Fruit fly (Drosophila melanogaster) whole organism, wandering third instar larva: ENCODE data around the gene CG15020.

Experiments used
- Abd-B ChIP-seq: fragments of >200 bp; optimal IDR thresholded peaks from 2 replicates; lab custom pipeline; 2017; ENCODE audit warnings: missing biosample characterization, missing genetic modification characterization
- CG32264 ChIP-seq: fragments of 200-800 bp; sonication (Bioruptor generic); optimal IDR thresholded peaks from 2 replicates; lab custom pipeline; 2016; ENCODE audit warnings: missing biosample characterization, missing genetic modification characterization
- CG9705 ChIP-seq: fragments of 200-800 bp; sonication (Bioruptor generic); optimal IDR thresholded peaks from 2 replicates; lab custom pipeline; 2018; ENCODE audit warnings: missing biosample characterization, mild to moderate bottlenecking, missing genetic modification characterization
- CrebA ChIP-seq: fragments of 200-800 bp; sonication (Bioruptor generic); optimal IDR thresholded peaks from 2 replicates; lab custom pipeline; 2016; ENCODE audit warnings: missing biosample characterization, mild to moderate bottlenecking, missing genetic modification characterization, borderline replicate concordance
- Dfd ChIP-seq: fragments of >200 bp; optimal IDR thresholded peaks from 2 replicates; lab custom pipeline; 2017; ENCODE audit warnings: missing biosample characterization, missing genetic modification characterization
- Dif ChIP-seq: fragments of 200-275, 200-300 bp; sonication (Bioruptor generic); optimal IDR thresholded peaks from 2 replicates; lab custom pipeline; 2018; ENCODE audit warnings: missing biosample characterization, missing genetic modification characterization; ENCODE audit not compliant: partially characterized antibody
- GATAd ChIP-seq: sonication (Bioruptor generic); optimal IDR thresholded peaks from 2 replicates; lab custom pipeline; 2016; ENCODE audit warnings: missing biosample characterization, missing genetic modification characterization
- HLH106 ChIP-seq: fragments of 200-800 bp; optimal IDR thresholded peaks from 3 replicates; lab custom pipeline; 2019; ENCODE audit warnings: missing biosample characterization, mild to moderate bottlenecking, missing genetic modification characterization, moderate library complexity
- Hnf4 ChIP-seq: fragments of 200-800 bp; sonication (Bioruptor generic); optimal IDR thresholded peaks from 2 replicates; lab custom pipeline; 2016; ENCODE audit warnings: missing biosample characterization, mild to moderate bottlenecking, missing genetic modification characterization
- Hr78 ChIP-seq: fragments of >200 bp; optimal IDR thresholded peaks from 2 replicates; lab custom pipeline; 2017; ENCODE audit warnings: missing biosample characterization, missing genetic modification characterization
- Hr83 ChIP-seq: fragments of 200-300 bp; sonication (Bioruptor generic); optimal IDR thresholded peaks from 2 replicates; lab custom pipeline; 2016; ENCODE audit warnings: missing biosample characterization, mild to moderate bottlenecking, missing genetic modification characterization, moderate library complexity; ENCODE audit not compliant: poor library complexity, severe bottlenecking
- Jra ChIP-seq: sonication (Bioruptor generic); optimal IDR thresholded peaks from 2 replicates; lab custom pipeline; 2016; ENCODE audit warnings: missing biosample characterization, missing genetic modification characterization
- Mio ChIP-seq: sonication (Bioruptor generic); optimal IDR thresholded peaks from 2 replicates; lab custom pipeline; 2016; ENCODE audit warnings: missing biosample characterization, missing genetic modification characterization
- Myc ChIP-seq: fragments of >200 bp; optimal IDR thresholded peaks from 2 replicates; lab custom pipeline; 2017
- N ChIP-seq: fragments of >200 bp; optimal IDR thresholded peaks from 2 replicates; lab custom pipeline; 2018; ENCODE audit warnings: missing biosample characterization, missing external identifiers, missing genetic modification characterization
- OdsH ChIP-seq: fragments of 200-800 bp; sonication (Bioruptor generic); optimal IDR thresholded peaks from 2 replicates; lab custom pipeline; 2016; ENCODE audit warnings: missing biosample characterization, mild to moderate bottlenecking, missing genetic modification characterization
- Rel ChIP-seq, 2 experiments: fragments of 200-800 bp; sonication (Bioruptor generic) in 1 of 2; optimal IDR thresholded peaks; 2 replicates in 1 of 2; 3 replicates in 1 of 2; lab custom pipeline; 2016 to 2019; ENCODE audit warnings: mild to moderate bottlenecking in 2 of 2, missing biosample characterization in 2 of 2, missing genetic modification characterization in 2 of 2, moderate library complexity in 1 of 2
- Sp1 ChIP-seq: fragments of 200-800 bp; sonication (Bioruptor generic); optimal IDR thresholded peaks from 3 replicates; lab custom pipeline; 2019; ENCODE audit warnings: missing biosample characterization, mild to moderate bottlenecking, missing genetic modification characterization, moderate library complexity
- Vsx2 ChIP-seq: fragments of 200-300, 225-300 bp; sonication (Bioruptor generic); optimal IDR thresholded peaks from 2 replicates; lab custom pipeline; 2018; ENCODE audit warnings: missing biosample characterization, missing genetic modification characterization; ENCODE audit not compliant: partially characterized antibody
- br ChIP-seq: fragments of 200-800 bp; sonication (Bioruptor generic); optimal IDR thresholded peaks from 2 replicates; lab custom pipeline; 2016; ENCODE audit warnings: missing biosample characterization, missing genetic modification characterization
- brk ChIP-seq: fragments of 200-800 bp; sonication (Bioruptor generic); optimal IDR thresholded peaks from 2 replicates; lab custom pipeline; 2016; ENCODE audit warnings: missing biosample characterization, mild to moderate bottlenecking, missing genetic modification characterization
- dl ChIP-seq, 2 experiments: fragments of 175-275, 200-275 bp in 1 of 2; fragments of 200-275 bp in 1 of 2; sonication (Bioruptor generic); optimal IDR thresholded peaks; lab custom pipeline; 2018; ENCODE audit warnings: mild to moderate bottlenecking in 2 of 2, missing biosample characterization in 2 of 2, missing genetic modification characterization in 2 of 2, moderate library complexity in 2 of 2; ENCODE audit not compliant: partially characterized antibody in 2 of 2, insufficient read depth in 1 of 2
- dmrt93B ChIP-seq: fragments of 200-800 bp; sonication (Bioruptor generic); optimal IDR thresholded peaks from 2 replicates; lab custom pipeline; 2018; ENCODE audit warnings: missing biosample characterization, mild to moderate bottlenecking, missing genetic modification characterization
- dsf ChIP-seq: sonication (Bioruptor generic); optimal IDR thresholded peaks from 2 replicates; lab custom pipeline; 2016; ENCODE audit warnings: missing biosample characterization, missing genetic modification characterization, borderline replicate concordance
- ey ChIP-seq: fragments of 200-800 bp; sonication (Bioruptor generic); optimal IDR thresholded peaks from 2 replicates; lab custom pipeline; 2016; ENCODE audit warnings: missing biosample characterization, missing genetic modification characterization
- foxo ChIP-seq, 2 experiments: fragments of 200-800 bp; sonication (Bioruptor generic); optimal IDR thresholded peaks; 2 replicates in 1 of 2; 3 replicates in 1 of 2; lab custom pipeline; 2016 to 2017; ENCODE audit warnings: missing biosample characterization in 2 of 2, missing genetic modification characterization in 2 of 2
- fru ChIP-seq: fragments of 200-800 bp; sonication (Bioruptor generic); optimal IDR thresholded peaks from 3 replicates; lab custom pipeline; 2016; ENCODE audit warnings: missing biosample characterization, mild to moderate bottlenecking, missing genetic modification characterization
- h ChIP-seq: fragments of 200-800 bp; sonication (Bioruptor generic); optimal IDR thresholded peaks from 3 replicates; lab custom pipeline; 2016; ENCODE audit warnings: missing biosample characterization, mild to moderate bottlenecking, missing genetic modification characterization
- jim ChIP-seq: fragments of 175-275, 200-325 bp; sonication (Bioruptor generic); optimal IDR thresholded peaks from 2 replicates; lab custom pipeline; 2016; ENCODE audit warnings: missing biosample characterization, mild to moderate bottlenecking, missing genetic modification characterization
- lola ChIP-seq: fragments of >200 bp; optimal IDR thresholded peaks from 2 replicates; lab custom pipeline; 2017; ENCODE audit warnings: missing biosample characterization, missing genetic modification characterization
- pan ChIP-seq: fragments of >200 bp; optimal IDR thresholded peaks from 2 replicates; lab custom pipeline; 2017
- psq ChIP-seq: fragments of 200-800 bp; sonication (Bioruptor generic); optimal IDR thresholded peaks from 3 replicates; lab custom pipeline; 2017; ENCODE audit warnings: missing biosample characterization, mild to moderate bottlenecking, missing genetic modification characterization, moderate library complexity
- rgr ChIP-seq: fragments of 200-800 bp; sonication (Bioruptor generic); optimal IDR thresholded peaks from 3 replicates; lab custom pipeline; 2016; ENCODE audit warnings: missing biosample characterization, mild to moderate bottlenecking, missing genetic modification characterization
- sage ChIP-seq: fragments of 200-800 bp; sonication (Bioruptor generic); optimal IDR thresholded peaks from 2 replicates; lab custom pipeline; 2016; ENCODE audit warnings: missing biosample characterization, mild to moderate bottlenecking, missing genetic modification characterization
- sv ChIP-seq: fragments of 200-800 bp; sonication (Bioruptor generic); optimal IDR thresholded peaks from 3 replicates; lab custom pipeline; 2016; ENCODE audit warnings: missing biosample characterization, missing genetic modification characterization
- tai ChIP-seq: sonication (Bioruptor generic); optimal IDR thresholded peaks from 2 replicates; lab custom pipeline; 2016; ENCODE audit warnings: missing biosample characterization, missing genetic modification characterization
- usp ChIP-seq: fragments of >200 bp; optimal IDR thresholded peaks from 2 replicates; lab custom pipeline; 2017; ENCODE audit warnings: missing biosample characterization, missing genetic modification characterization
- woc ChIP-seq: sonication (Bioruptor generic); optimal IDR thresholded peaks from 2 replicates; lab custom pipeline; 2016; ENCODE audit warnings: missing biosample characterization, mild to moderate bottlenecking, missing genetic modification characterization

The CG15020 gene

dm6 chr3L:4380231-4380645, 41.2 kb upstream of the CG15020 start, which contains the start of gene DopEcR:
TSS of gene DopEcR (minus strand) at chr3L:4380387.
- TF ChIP-seq ey (GFP tag; lab: Kevin White, UChicago), result no peak
- TF ChIP-seq sv, result peak; percentile 12
- TF ChIP-seq Myc, result peak; percentile 12

DNA sequence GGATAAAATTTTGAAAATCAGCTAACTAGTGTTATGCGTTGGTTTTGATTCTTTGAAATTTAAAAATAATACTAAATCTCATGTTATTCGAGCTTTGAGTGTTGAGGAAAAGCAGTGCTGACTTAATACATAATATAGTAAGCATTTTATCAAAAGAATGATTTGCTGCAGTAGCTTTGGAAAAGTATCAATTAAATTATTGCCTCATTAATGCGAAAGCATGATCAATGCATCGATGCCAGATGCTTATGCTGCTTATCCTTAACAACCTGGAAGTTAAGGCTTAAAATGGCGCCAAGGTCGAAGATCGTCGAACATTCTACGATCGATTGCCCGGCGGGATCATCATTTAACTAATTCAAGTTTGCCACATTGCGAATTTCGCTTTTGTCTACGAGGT, 39.9 kb upstream of the CG15020 start, which contains the start of gene CG32240:
Gene CG32240, minus strand, starts transcription at position 101 of the 400 bp plus-strand sequence.
- TF ChIP-seq rgr (GFP tag; lab: Kevin White, UChicago) (no peak), OdsH (no peak), Sp1 (GFP tag; lab: Kevin White, UChicago) (no peak), Dfd (GFP tag; lab: Kevin White, UChicago) (no peak), pan (no peak), brk (no peak), Dif (GFP tag; lab: Kevin White, UChicago) (no peak), h (GFP tag; lab: Kevin White, UChicago) (no peak), Abd-B (GFP tag; lab: Kevin White, UChicago) (no peak), CG9705 (GFP tag; lab: Kevin White, UChicago) (no peak), sage (GFP tag; lab: Kevin White, UChicago) (no peak)

DNA sequence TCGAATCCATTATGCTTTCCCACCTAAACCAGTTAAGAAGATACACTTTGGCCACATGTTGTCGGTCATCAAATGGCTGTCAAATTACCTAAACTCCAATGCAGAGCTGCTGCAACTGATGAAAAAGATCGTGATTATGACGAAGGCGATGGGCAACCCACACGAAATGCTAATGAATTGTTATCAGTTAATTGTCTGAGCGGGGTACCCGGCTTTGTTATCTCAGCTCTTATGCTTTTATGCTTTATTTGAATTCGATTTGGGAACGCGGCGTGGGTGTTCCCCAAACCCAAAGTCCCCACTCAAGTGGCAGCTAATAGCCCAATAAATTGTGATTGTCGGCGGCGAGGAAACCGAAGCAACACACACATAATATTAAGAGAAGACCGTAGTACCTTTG, 38.9 kb upstream of the CG15020 start:
- TF ChIP-seq N (no peak), Dfd (GFP tag; lab: Kevin White, UChicago) (no peak), usp (GFP tag; lab: Kevin White, UChicago) (no peak), h (GFP tag; lab: Kevin White, UChicago) (no peak), foxo (GFP tag; optimal IDR thresholded peaks at IDR 0.05; lab: Kevin White, UChicago) (no peak), rgr (GFP tag; lab: Kevin White, UChicago) (no peak), Myc (no peak), sv (no peak), CG9705 (GFP tag; lab: Kevin White, UChicago) (no peak), fru (no peak), CrebA (GFP tag; lab: Kevin White, UChicago) (no peak), OdsH (no peak)

- TF ChIP-seq Vsx2 (GFP tag; lab: Kevin White, UChicago), result no peak
- peak; percentile 30 for TF ChIP-seq rgr (GFP tag; lab: Kevin White, UChicago)
- TF ChIP-seq Hr78, result no peak
- no peak for TF ChIP-seq psq (GFP tag; lab: Kevin White, UChicago)
- TF ChIP-seq h (GFP tag; lab: Kevin White, UChicago), result peak; percentile 41
- TF ChIP-seq GATAd (GFP tag; lab: Kevin White, UChicago), result no peak
- no peak for TF ChIP-seq Hr83 (GFP tag; lab: Kevin White, UChicago)
- TF ChIP-seq dl (GFP tag; optimal IDR thresholded peaks at IDR 0.05; lab: Kevin White, UChicago; ENCODE audit: insufficient read depth in 1 of 2, partially characterized antibody in 2 of 2), result no peak
- peak; percentile 23 for TF ChIP-seq Hnf4
- TF ChIP-seq sv, result no peak
- no peak for TF ChIP-seq Abd-B (GFP tag; lab: Kevin White, UChicago)
- TF ChIP-seq ey (GFP tag; lab: Kevin White, UChicago), result peak; percentile 26
- peak in 1 of 2 experiments; percentile 48 for TF ChIP-seq foxo (GFP tag; optimal IDR thresholded peaks at IDR 0.05; lab: Kevin White, UChicago)
- TF ChIP-seq Rel (GFP tag; optimal IDR thresholded peaks at IDR 0.05; lab: Kevin White, UChicago), result no peak
- no peak for TF ChIP-seq Rel (tag; optimal IDR thresholded peaks at IDR 0.05; lab: Kevin White, UChicago)
- no peak for TF ChIP-seq sage (GFP tag; lab: Kevin White, UChicago)
- no peak for TF ChIP-seq pan
- no peak for TF ChIP-seq Dfd (GFP tag; lab: Kevin White, UChicago)
- no peak for TF ChIP-seq dmrt93B (GFP tag; lab: Kevin White, UChicago)
- TF ChIP-seq N, result no peak
- TF ChIP-seq Jra, result no peak
- no peak for TF ChIP-seq CG9705 (GFP tag; lab: Kevin White, UChicago)
- peak; percentile 29 for TF ChIP-seq HLH106 (tag; lab: Kevin White, UChicago)
- TF ChIP-seq CG32264 (GFP tag; lab: Kevin White, UChicago), result no peak
- no peak for TF ChIP-seq dsf (GFP tag; lab: Kevin White, UChicago)
- no peak for TF ChIP-seq usp (GFP tag; lab: Kevin White, UChicago)
- TF ChIP-seq woc (GFP tag; lab: Kevin White, UChicago), result no peak
- TF ChIP-seq OdsH, result peak; percentile 31
- TF ChIP-seq tai (GFP tag; lab: Kevin White, UChicago), result no peak
- TF ChIP-seq Myc, result no peak
- TF ChIP-seq CrebA (GFP tag; lab: Kevin White, UChicago), result no peak
- peak; percentile 47 for TF ChIP-seq fru
- TF ChIP-seq Dif (GFP tag; lab: Kevin White, UChicago), result no peak
- TF ChIP-seq jim (GFP tag; lab: Kevin White, UChicago), result no peak
- peak; percentile 9 for TF ChIP-seq Sp1 (GFP tag; lab: Kevin White, UChicago)
- no peak for TF ChIP-seq lola (GFP tag; lab: Kevin White, UChicago)
- TF ChIP-seq brk, result no peak
- no peak for TF ChIP-seq Mio (GFP tag; lab: Kevin White, UChicago)
- peak; percentile 33 for TF ChIP-seq br (GFP tag; lab: Kevin White, UChicago)
- TF ChIP-seq, all 38 proteins: peak for 10
Measured at dm6 chr3L:4383104-4383503, 38.4 kb upstream of the CG15020 start.
